Fruit fly (Drosophila melanogaster): Measurements from ENCODE around the gene Fuca.

Gene Fuca

DNA sequence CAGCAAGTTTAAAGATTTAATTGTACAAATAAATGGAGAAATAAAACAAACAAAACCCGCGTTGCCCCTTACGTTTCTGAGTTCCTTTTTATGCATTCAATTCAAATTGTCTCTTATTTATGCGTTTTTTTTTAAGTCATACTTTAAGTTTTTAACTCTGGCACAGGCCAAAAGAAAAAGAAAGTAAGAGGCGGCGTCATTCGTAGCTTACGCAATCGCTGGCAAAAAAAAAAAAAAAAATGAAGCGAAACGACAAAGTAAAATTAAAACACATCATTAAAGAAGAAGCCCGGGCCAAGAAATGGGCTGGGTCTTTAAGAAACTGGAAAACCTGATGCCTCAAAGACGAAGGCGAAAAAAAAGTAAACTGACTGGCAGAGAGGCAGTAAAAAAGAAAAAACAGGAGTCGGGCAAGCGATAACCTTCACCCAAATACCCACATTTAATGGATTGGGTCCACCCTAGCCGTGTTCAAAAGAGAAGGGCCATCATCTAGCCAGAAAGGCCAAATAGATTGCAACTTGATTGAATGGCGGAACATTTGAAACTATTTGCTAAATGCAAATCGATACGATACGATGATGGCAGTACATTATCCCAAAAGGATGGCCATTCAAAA is 21.3 kb upstream of the Fuca start (continued):
- no peak for TF ChIP-seq CG42726 (GFP tag; IDR thresholded peaks at IDR 0.05; ENCODE audit: partially characterized antibody)

DNA sequence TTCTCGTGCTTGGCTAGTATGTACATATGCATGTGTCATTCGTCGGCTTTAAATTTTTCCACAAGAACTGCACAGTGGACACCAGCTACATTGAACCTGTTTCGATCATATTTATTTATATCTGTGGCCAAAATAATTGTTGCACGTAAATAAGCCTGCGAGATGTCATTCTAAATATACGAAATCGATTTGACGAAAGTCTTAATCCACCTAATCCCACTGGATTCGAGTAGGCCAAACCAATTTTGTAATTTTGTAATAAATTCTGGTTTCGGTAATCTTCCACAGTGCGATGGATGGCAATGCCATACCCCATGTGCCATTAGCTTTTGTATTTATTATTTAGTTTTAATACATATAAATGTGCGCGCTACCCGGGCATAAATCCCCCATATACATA is 20.4 kb upstream of the Fuca start:
- TF ChIP-seq CG1024 (GFP tag; IDR thresholded peaks at IDR 0.05) (no peak), Rfx (GFP tag; IDR thresholded peaks at IDR 0.05) (0 out of 2 replicates have a peak, but pooled peaks have one; percentile 33), sd (tag; optimal IDR thresholded peaks at IDR 0.05) (peak; percentile 10), Meics (GFP tag; optimal IDR thresholded peaks at IDR 0.05) (peak; percentile 3), CG14965 (GFP tag; optimal IDR thresholded peaks at IDR 0.05; ENCODE audit: borderline replicate concordance) (no peak), CG12769 (tag; optimal IDR thresholded peaks at IDR 0.05) (peak; percentile 45), CG13287 (GFP tag; IDR thresholded peaks at IDR 0.05; ENCODE audit: partially characterized antibody) (no peak), dysf (GFP tag; IDR thresholded peaks at IDR 0.05) (peak; percentile 37; the same call in 1 of the 3 replicates), CG2678 (tag; optimal IDR thresholded peaks at IDR 0.05) (peak; percentile 16), Med (GFP tag) (peak; percentile 78), kay (GFP tag; optimal IDR thresholded peaks at IDR 0.05) (no peak), grau (tag; optimal IDR thresholded peaks at IDR 0.05) (peak; percentile 55), slbo (GFP tag; IDR thresholded peaks at IDR 0.05) (peak; percentile 23; the same call in 1 of the 2 replicates), bcd (GFP tag; optimal IDR thresholded peaks at IDR 0.05) (no peak), sens (GFP tag) (peak; percentile 77), CG5180 (GFP tag; optimal IDR thresholded peaks at IDR 0.05) (no peak), chinmo (GFP tag; IDR thresholded peaks at IDR 0.05; ENCODE audit: partially characterized antibody) (0 out of 4 replicates have a peak, but pooled peaks have one; percentile 40), CG2120 (GFP tag; optimal IDR thresholded peaks at IDR 0.05) (peak; percentile 26)

DNA sequence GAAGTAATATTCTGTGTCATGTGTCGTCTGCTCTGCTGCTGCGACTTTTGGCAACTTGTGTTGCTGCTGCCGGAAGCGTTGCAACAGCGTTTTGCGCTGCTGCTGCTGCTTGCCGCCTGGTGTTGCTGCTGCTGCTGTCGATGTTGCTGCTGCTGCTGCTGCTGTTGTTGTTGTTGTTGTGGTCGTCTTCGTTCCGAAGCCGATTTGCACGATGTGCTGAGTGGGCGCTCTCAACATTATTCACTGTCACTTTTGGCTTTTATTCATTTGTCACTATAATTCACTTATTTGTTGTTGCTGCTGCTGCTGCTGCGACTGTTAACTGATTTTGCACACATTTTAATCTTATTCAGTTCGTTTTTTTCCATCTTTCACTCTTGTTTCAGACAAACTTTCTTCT is 19.9 kb upstream of the Fuca start:
- no peak for TF ChIP-seq CHES-1-like (GFP tag; optimal IDR thresholded peaks at IDR 0.05)
- TF ChIP-seq Dfd (GFP tag; optimal IDR thresholded peaks at IDR 0.05), result peak in 1 of 2 experiments; percentile 49

DNA sequence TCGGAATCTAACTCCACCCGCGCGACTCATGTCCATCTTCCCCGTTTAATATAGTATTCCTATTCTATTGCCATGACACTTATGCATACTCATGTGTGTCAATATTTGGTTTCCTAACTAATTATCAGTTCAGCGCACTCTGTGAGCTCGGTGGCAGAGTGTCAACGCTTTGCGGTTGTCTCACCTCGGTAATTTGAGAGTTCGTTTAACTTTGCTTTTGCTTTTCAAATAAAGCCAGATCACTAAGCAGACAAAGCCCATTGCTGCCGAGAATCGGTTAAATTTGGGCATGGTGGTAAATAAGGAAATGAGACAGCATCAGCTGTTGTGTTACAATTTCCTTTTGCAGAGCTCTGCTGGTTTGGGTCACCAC is 17.8 kb upstream of the Fuca start:
- TF ChIP-seq CG3726 (GFP tag; IDR thresholded peaks at IDR 0.05) (no peak), CG8765 (GFP tag; IDR thresholded peaks at IDR 0.05) (no peak), Hr51 (GFP tag; optimal IDR thresholded peaks at IDR 0.05) (no peak), salm (tag; optimal IDR thresholded peaks at IDR 0.05) (no peak), Myb (GFP tag; optimal IDR thresholded peaks at IDR 0.05) (no peak), CG34376 (GFP tag; optimal IDR thresholded peaks at IDR 0.05) (peak; percentile 4), CG15073 (GFP tag; optimal IDR thresholded peaks at IDR 0.05) (no peak), CG7928 (GFP tag; optimal IDR thresholded peaks at IDR 0.05) (no peak), CG13424 (tag; optimal IDR thresholded peaks at IDR 0.05) (peak; percentile 28), CG12236 (GFP tag; optimal IDR thresholded peaks at IDR 0.05) (no peak), Dp (GFP tag; optimal IDR thresholded peaks at IDR 0.05) (no peak), Taf1 (GFP tag; IDR thresholded peaks at IDR 0.05) (no peak), ap (GFP tag; IDR thresholded peaks at IDR 0.05) (no peak), CG2678 (tag; optimal IDR thresholded peaks at IDR 0.05) (peak; percentile 44), D19A (tag; optimal IDR thresholded peaks at IDR 0.05) (no peak), sd (tag; optimal IDR thresholded peaks at IDR 0.05) (no peak), Adf1 (GFP tag; IDR thresholded peaks at IDR 0.05) (no peak), ERR (GFP tag; optimal IDR thresholded peaks at IDR 0.05) (no peak), CG2889 (GFP tag; IDR thresholded peaks at IDR 0.05) (no peak), nmo (GFP tag; optimal IDR thresholded peaks at IDR 0.05) (no peak), CG31224 (GFP tag; IDR thresholded peaks at IDR 0.05) (no peak), Dip2 (GFP tag; IDR thresholded peaks at IDR 0.05) (no peak), Meics (GFP tag; optimal IDR thresholded peaks at IDR 0.05) (peak; percentile 31), Hmr (GFP tag; optimal IDR thresholded peaks at IDR 0.05) (peak; percentile 51), dan (GFP tag; IDR thresholded peaks at IDR 0.05) (no peak), CG1792 (GFP tag; optimal IDR thresholded peaks at IDR 0.05) (no peak), CG7839 (tag; optimal IDR thresholded peaks at IDR 0.05) (no peak), sqz (GFP tag; optimal IDR thresholded peaks at IDR 0.05) (no peak)
